Fruit fly (Drosophila melanogaster): Measurements from ENCODE around the gene Mcm6.

The Mcm6 gene

DNA sequence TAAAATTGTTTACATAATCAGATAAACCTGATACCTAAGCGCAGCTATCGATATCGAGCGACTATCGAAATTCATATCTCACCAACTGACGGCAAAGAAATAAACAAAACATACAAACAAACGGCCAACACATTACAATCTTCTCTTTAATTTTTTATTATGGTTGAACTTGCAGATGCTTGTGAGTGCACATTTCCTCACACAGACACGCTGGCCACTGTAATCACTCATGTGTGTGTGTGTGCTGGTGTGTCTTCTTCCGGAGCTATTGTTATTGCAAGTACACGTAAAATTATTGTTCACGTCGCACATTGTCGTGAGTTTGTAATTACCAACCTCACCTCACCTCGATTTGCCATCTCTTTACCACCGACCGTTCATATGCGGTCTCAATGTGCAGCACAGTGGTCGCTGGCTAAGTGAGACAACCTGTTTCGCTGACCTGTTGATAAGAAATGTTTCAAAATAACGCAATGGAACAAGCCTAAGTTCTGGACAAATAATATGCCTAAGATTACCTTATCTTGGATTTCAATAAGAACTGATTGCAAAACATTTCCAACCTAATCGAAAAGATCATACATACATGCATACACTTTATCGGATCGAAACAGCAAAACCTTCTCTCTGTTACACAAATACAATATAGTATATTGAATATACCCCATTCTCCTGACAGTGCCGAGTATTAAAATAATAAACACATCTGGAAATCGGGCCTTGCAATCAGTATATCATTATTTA, 31.0 kb downstream of the Mcm6 start (continued):
- TF ChIP-seq ci (GFP tag; IDR thresholded peaks at IDR 0.05) (peak; percentile 40; the same call in 1 of the 3 replicates), esg (GFP tag; conservative IDR thresholded peaks at IDR 0.05) (no peak), bbx (GFP tag; IDR thresholded peaks at IDR 0.05; ENCODE audit: partially characterized antibody) (no peak), CG4820 (GFP tag; optimal IDR thresholded peaks at IDR 0.05) (peak; percentile 1), sens (GFP tag) (peak; percentile 74), CG6854 (GFP tag; optimal IDR thresholded peaks at IDR 0.05) (no peak), CG32767 (GFP tag; IDR thresholded peaks at IDR 0.05) (no peak), kni (GFP tag; optimal IDR thresholded peaks at IDR 0.05) (peak; percentile 8), Spps (tag; optimal IDR thresholded peaks at IDR 0.05) (no peak), scrt (GFP tag; optimal IDR thresholded peaks at IDR 0.05) (no peak), CG4617 (GFP tag; optimal IDR thresholded peaks at IDR 0.05; ENCODE audit: borderline replicate concordance) (no peak), Sox100B (GFP tag; optimal IDR thresholded peaks at IDR 0.05) (peak; percentile 21), Asciz (GFP tag; optimal IDR thresholded peaks at IDR 0.05) (peak; percentile 1), Ssrp (tag; optimal IDR thresholded peaks at IDR 0.05) (no peak), Lpt (GFP tag; optimal IDR thresholded peaks at IDR 0.05) (no peak), NC2α (GFP tag; optimal IDR thresholded peaks at IDR 0.05) (no peak), CG1647 (GFP tag; optimal IDR thresholded peaks at IDR 0.05) (no peak), CG11560 (tag; IDR thresholded peaks at IDR 0.05) (no peak), ATbp (GFP tag; optimal IDR thresholded peaks at IDR 0.05) (peak; percentile 2), Dad (GFP tag; optimal IDR thresholded peaks at IDR 0.05) (no peak), Oli (tag; optimal IDR thresholded peaks at IDR 0.05) (peak; percentile 5), CG14441 (GFP tag; IDR thresholded peaks at IDR 0.05) (peak; percentile 81), NC2β (GFP tag; optimal IDR thresholded peaks at IDR 0.05) (no peak), CG3163 (GFP tag; optimal IDR thresholded peaks at IDR 0.05) (no peak), CG9727 (GFP tag; optimal IDR thresholded peaks at IDR 0.05) (peak; percentile 6), cad (GFP tag; optimal IDR thresholded peaks at IDR 0.05) (no peak), CG14667 (GFP tag; IDR thresholded peaks at IDR 0.05) (no peak)

- TF ChIP-seq lbe (GFP tag; optimal IDR thresholded peaks at IDR 0.05) (no peak), Pdp1 (GFP tag; optimal IDR thresholded peaks at IDR 0.05) (peak in 1 of 2 experiments; percentile 81), CG2199 (GFP tag; IDR thresholded peaks at IDR 0.05) (peak; percentile 59; the same call in 1 of the 3 replicates), al (GFP tag; IDR thresholded peaks at IDR 0.05) (no peak), trem (tag; optimal IDR thresholded peaks at IDR 0.05) (no peak), Oli (tag; optimal IDR thresholded peaks at IDR 0.05) (no peak), ftz-f1 (GFP tag; optimal IDR thresholded peaks at IDR 0.05) (no peak), CG14860 (GFP tag; IDR thresholded peaks at IDR 0.05; ENCODE audit: partially characterized antibody) (no peak), CG2678 (tag; optimal IDR thresholded peaks at IDR 0.05) (peak; percentile 3), CG14441 (GFP tag; IDR thresholded peaks at IDR 0.05) (0 out of 2 replicates have a peak, but pooled peaks have one; percentile 5), CG8089 (GFP tag; optimal IDR thresholded peaks at IDR 0.05) (no peak), Kr (GFP tag; optimal IDR thresholded peaks at IDR 0.05) (no peak), sens (GFP tag) (peak; percentile 23), CG18764 (GFP tag; optimal IDR thresholded peaks at IDR 0.05) (no peak), grau (tag; optimal IDR thresholded peaks at IDR 0.05) (peak; percentile 8)
Observed at dm6 chrX:6705890-6706289, 31.7 kb downstream of the Mcm6 start.
